Fruit fly (Drosophila melanogaster): ENCODE results near the gene subdued.

DNA sequence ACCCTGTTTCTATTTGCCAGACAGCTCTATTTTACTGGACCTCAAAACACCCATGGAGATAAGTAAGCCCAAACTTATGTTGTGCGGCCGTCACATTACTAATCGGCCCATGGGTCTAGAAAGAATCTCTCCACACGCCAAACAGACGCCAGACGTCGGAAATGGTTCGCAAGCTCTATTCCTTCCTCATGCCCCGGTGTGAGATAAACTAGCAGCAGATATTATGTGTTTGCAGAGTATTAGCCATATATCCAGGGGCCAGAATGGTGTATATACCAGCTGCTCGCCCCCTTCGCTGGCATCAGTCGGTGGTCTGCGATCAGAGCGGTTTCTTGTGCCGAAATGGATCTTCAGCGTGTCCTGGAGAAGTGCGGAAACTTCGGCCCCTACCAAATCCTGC lies 32.6 kb downstream of the subdued start, which contains the start of gene CG17752:
- TF ChIP-seq CG15514 (GFP tag; optimal IDR thresholded peaks at IDR 0.05) = no peak
- TF ChIP-seq CG13296 (GFP tag; optimal IDR thresholded peaks at IDR 0.05) = no peak
- TF ChIP-seq CG10147 (GFP tag; optimal IDR thresholded peaks at IDR 0.05) = no peak
- TF ChIP-seq Bgb (GFP tag; IDR thresholded peaks at IDR 0.05; ENCODE audit: partially characterized antibody) = no peak
- no peak for TF ChIP-seq tna (GFP tag; IDR thresholded peaks at IDR 0.05; ENCODE audit: partially characterized antibody)
- TF ChIP-seq CG8089 (GFP tag; optimal IDR thresholded peaks at IDR 0.05) = no peak
- TF ChIP-seq trem (tag; optimal IDR thresholded peaks at IDR 0.05) = no peak
- TF ChIP-seq CG10979 (tag; optimal IDR thresholded peaks at IDR 0.05) = no peak
- TF ChIP-seq ash1 (GFP tag; optimal IDR thresholded peaks at IDR 0.05) = no peak
- TF ChIP-seq chn (GFP tag; optimal IDR thresholded peaks at IDR 0.05) = no peak
- TF ChIP-seq hth (optimal IDR thresholded peaks at IDR 0.05) = no peak
- TF ChIP-seq Xrp1 (GFP tag; IDR thresholded peaks at IDR 0.05) = no peak
- TF ChIP-seq tx (GFP tag; optimal IDR thresholded peaks at IDR 0.05) = no peak

Data from whole organism, embryonic.